Fruit fly (Drosophila melanogaster) whole organism, embryonic: ENCODE results near the gene Acp76A.
A peak's percentile ranks its signal among the peaks of the same experiment; 100 is the strongest.

ENCODE experiments used
- Atf3 ChIP-seq: fragments of 200-800 bp; sonication (Bioruptor generic); optimal IDR thresholded peaks from 3 replicates; lab custom pipeline; 2016; ENCODE audit warnings: missing biosample characterization, missing genetic modification characterization
- C15 ChIP-seq: fragments of 200-800 bp; sonication (Bioruptor generic); IDR thresholded peaks from 3 replicates; pipeline ENCODE4 v1.3.6; 2022; ENCODE audit warnings: missing biosample characterization, missing genetic modification characterization
- CG12071 ChIP-seq: fragments of 200-800 bp; sonication (Bioruptor generic); optimal IDR thresholded peaks from 3 replicates; lab custom pipeline; 2018; ENCODE audit warnings: missing biosample characterization, mild to moderate bottlenecking, missing genetic modification characterization
- CG12744 ChIP-seq: fragments of 200-800 bp; sonication (Bioruptor generic); optimal IDR thresholded peaks from 2 replicates; lab custom pipeline; 2016; ENCODE audit warnings: missing biosample characterization, missing genetic modification characterization
- CG13296 ChIP-seq: fragments of 200-800 bp; sonication (Bioruptor generic); optimal IDR thresholded peaks from 3 replicates; lab custom pipeline; 2018; ENCODE audit warnings: missing biosample characterization, mild to moderate bottlenecking, missing genetic modification characterization
- CG15601 ChIP-seq: fragments of 200-800 bp; sonication (Bioruptor generic); optimal IDR thresholded peaks from 3 replicates; lab custom pipeline; 2019; ENCODE audit warnings: missing biosample characterization, mild to moderate bottlenecking, missing genetic modification characterization, moderate library complexity
- CG17361 ChIP-seq: fragments of 200-800 bp; sonication (Bioruptor generic); IDR thresholded peaks from 3 replicates; pipeline ENCODE4 v1.3.6; 2022; ENCODE audit warnings: missing biosample characterization, missing genetic modification characterization
- CG17802 ChIP-seq: fragments of 200-800 bp; sonication (Bioruptor generic); optimal IDR thresholded peaks from 2 replicates; lab custom pipeline; 2018; ENCODE audit warnings: missing biosample characterization, mild to moderate bottlenecking, missing genetic modification characterization, moderate library complexity
- CG2120 ChIP-seq: fragments of 200-800 bp; sonication (Bioruptor generic); optimal IDR thresholded peaks from 3 replicates; lab custom pipeline; 2016; ENCODE audit warnings: missing biosample characterization, missing genetic modification characterization
- CG30020 ChIP-seq: fragments of 200-800 bp; optimal IDR thresholded peaks from 2 replicates; lab custom pipeline; 2019; ENCODE audit warnings: missing biosample characterization, mild to moderate bottlenecking, missing genetic modification characterization, moderate library complexity
- CG32767 ChIP-seq: fragments of 200-800 bp; sonication (Bioruptor generic); IDR thresholded peaks from 2 replicates; pipeline ENCODE4 v1.3.6; 2022; ENCODE audit warnings: missing biosample characterization, missing genetic modification characterization
- CG33557 ChIP-seq: fragments of 200-800 bp; sonication (Bioruptor generic); optimal IDR thresholded peaks from 2 replicates; lab custom pipeline; 2019; ENCODE audit warnings: missing biosample characterization, mild to moderate bottlenecking, missing genetic modification characterization, moderate library complexity
- CG3995 ChIP-seq: fragments of 200-800 bp; sonication (Bioruptor generic); optimal IDR thresholded peaks from 3 replicates; lab custom pipeline; 2016; ENCODE audit warnings: missing biosample characterization, missing genetic modification characterization
- CG6689 ChIP-seq: fragments of 200-800 bp; sonication (Bioruptor generic); IDR thresholded peaks from 2 replicates; pipeline ENCODE4 v1.3.6; 2022; ENCODE audit warnings: missing biosample characterization, missing genetic modification characterization
- CG6791 ChIP-seq: fragments of 200-800 bp; sonication (Bioruptor generic); IDR thresholded peaks from 3 replicates; pipeline ENCODE4 v1.3.6; 2022; ENCODE audit warnings: missing biosample characterization, missing genetic modification characterization; ENCODE audit not compliant: partially characterized antibody
- CG8290 ChIP-seq, 3 experiments: fragments of 200-800 bp; sonication (Bioruptor generic); optimal IDR thresholded peaks; 2 replicates each; lab custom pipeline; 2016 to 2019; ENCODE audit warnings: missing biosample characterization in 3 of 3, missing genetic modification characterization in 3 of 3, mild to moderate bottlenecking in 2 of 3, moderate library complexity in 1 of 3
- CrebB ChIP-seq: fragments of 200-800 bp; sonication (Bioruptor generic); optimal IDR thresholded peaks from 3 replicates; lab custom pipeline; 2018; ENCODE audit warnings: missing biosample characterization, mild to moderate bottlenecking, missing genetic modification characterization
- ERR ChIP-seq: fragments of 200-800 bp; sonication (Bioruptor generic); optimal IDR thresholded peaks from 2 replicates; lab custom pipeline; 2016; ENCODE audit warnings: missing biosample characterization, missing genetic modification characterization
- Eip74EF ChIP-seq, 2 experiments: fragments of 200-800 bp in 1 of 2; fragments of >200 bp in 1 of 2; sonication (Bioruptor generic) in 1 of 2; optimal IDR thresholded peaks; 2 replicates each; lab custom pipeline; 2017 to 2019; ENCODE audit warnings: missing biosample characterization in 2 of 2, missing genetic modification characterization in 2 of 2, mild to moderate bottlenecking in 1 of 2, moderate library complexity in 1 of 2
- Ets97D ChIP-seq: fragments of 200-800 bp; sonication (Bioruptor generic); optimal IDR thresholded peaks from 3 replicates; lab custom pipeline; 2016; ENCODE audit warnings: missing biosample characterization, missing genetic modification characterization
- Jarid2 ChIP-seq: fragments of 200-800 bp; sonication (Bioruptor generic); optimal IDR thresholded peaks from 3 replicates; lab custom pipeline; 2017; ENCODE audit warnings: mild to moderate bottlenecking, missing biosample characterization, missing genetic modification reagents, missing genetic modification characterization
- MBD-R2 ChIP-seq: fragments of 200-800 bp; sonication (Bioruptor generic); IDR thresholded peaks from 2 replicates; pipeline ENCODE4 v1.3.6; 2022; ENCODE audit warnings: missing biosample characterization, missing genetic modification characterization
- Max ChIP-seq: fragments of 200-800 bp; sonication (Bioruptor generic); optimal IDR thresholded peaks from 2 replicates; lab custom pipeline; 2016; ENCODE audit warnings: missing biosample characterization, mild to moderate bottlenecking, missing genetic modification characterization
- Ptx1 ChIP-seq: fragments of 200-800 bp; sonication (Bioruptor generic); IDR thresholded peaks from 2 replicates; pipeline ENCODE4 v1.3.6; 2022; ENCODE audit warnings: missing biosample characterization, missing genetic modification characterization
- Sin3A ChIP-seq: fragments of >200 bp; optimal IDR thresholded peaks from 2 replicates; lab custom pipeline; 2018
- Sox102F ChIP-seq: fragments of 200-800 bp; sonication (Bioruptor generic); optimal IDR thresholded peaks from 2 replicates; lab custom pipeline; 2018; ENCODE audit warnings: missing biosample characterization, mild to moderate bottlenecking, missing genetic modification characterization, moderate library complexity
- ab ChIP-seq: fragments of 200-800 bp; sonication (Bioruptor generic); optimal IDR thresholded peaks from 2 replicates; lab custom pipeline; 2016; ENCODE audit warnings: missing biosample characterization, missing genetic modification characterization
- abd-A ChIP-seq: fragments of 200-800 bp; sonication (Bioruptor generic); optimal IDR thresholded peaks from 3 replicates; lab custom pipeline; 2019; ENCODE audit warnings: missing biosample characterization, mild to moderate bottlenecking, missing genetic modification characterization, moderate library complexity
- ase ChIP-seq: fragments of 200-800 bp; sonication (Bioruptor generic); IDR thresholded peaks from 3 replicates; pipeline ENCODE4 v1.3.6; 2022; ENCODE audit warnings: missing biosample characterization, missing genetic modification characterization
- caup ChIP-seq: fragments of 200-800 bp; sonication (Bioruptor generic); optimal IDR thresholded peaks from 3 replicates; lab custom pipeline; 2017; ENCODE audit warnings: missing biosample characterization, mild to moderate bottlenecking, missing genetic modification characterization, moderate library complexity; ENCODE audit not compliant: severe bottlenecking
- cg ChIP-seq: fragments of 200-800 bp; sonication (Bioruptor generic); optimal IDR thresholded peaks from 3 replicates; lab custom pipeline; 2019; ENCODE audit warnings: missing biosample characterization, mild to moderate bottlenecking, missing genetic modification characterization, moderate library complexity
- corto ChIP-seq: fragments of 200-800 bp; sonication (Bioruptor generic); optimal IDR thresholded peaks from 2 replicates; lab custom pipeline; 2016; ENCODE audit warnings: missing biosample characterization, mild to moderate bottlenecking, missing genetic modification characterization, moderate library complexity
- dm ChIP-seq: fragments of 200-800 bp; sonication (Bioruptor generic); optimal IDR thresholded peaks from 3 replicates; lab custom pipeline; 2016; ENCODE audit warnings: missing biosample characterization, missing genetic modification characterization
- esg ChIP-seq: fragments of 200-800 bp; sonication (Bioruptor generic); conservative IDR thresholded peaks from 2 replicates; pipeline ENCODE4 v1.3.6; 2022; ENCODE audit warnings: missing biosample characterization, missing genetic modification characterization
- eve ChIP-seq, 2 experiments: fragments of >200 bp; optimal IDR thresholded peaks; 2 replicates each; lab custom pipeline; 2017; ENCODE audit warnings: missing biosample characterization in 2 of 2, missing genetic modification characterization in 2 of 2
- fd3F ChIP-seq: fragments of 200-800 bp; sonication (Bioruptor generic); optimal IDR thresholded peaks from 2 replicates; lab custom pipeline; 2018; ENCODE audit warnings: missing biosample characterization, mild to moderate bottlenecking, missing genetic modification characterization, moderate library complexity
- gcm ChIP-seq: fragments of 200-800 bp; sonication (Bioruptor generic); optimal IDR thresholded peaks from 2 replicates; lab custom pipeline; 2019; ENCODE audit warnings: missing biosample characterization, mild to moderate bottlenecking, missing genetic modification characterization, moderate library complexity
- hkb ChIP-seq, 2 experiments: fragments of 200-800 bp in 1 of 2; fragments of >200 bp in 1 of 2; sonication (Bioruptor generic) in 1 of 2; IDR thresholded peaks in 1 of 2; optimal IDR thresholded peaks in 1 of 2; 2 replicates each; pipeline versions ENCODE4 v1.3.6 to Lab custom; 2017 to 2022; ENCODE audit warnings: missing biosample characterization in 1 of 2, missing genetic modification characterization in 1 of 2
- klu ChIP-seq: fragments of 200-800 bp; sonication (Bioruptor generic); IDR thresholded peaks from 2 replicates; pipeline ENCODE4 v1.3.6; 2022; ENCODE audit warnings: missing biosample characterization, missing genetic modification characterization
- lab ChIP-seq: fragments of 200-800 bp; sonication (Bioruptor generic); optimal IDR thresholded peaks from 3 replicates; lab custom pipeline; 2017; ENCODE audit warnings: missing biosample characterization, missing genetic modification characterization, mild to moderate bottlenecking, moderate library complexity, missing genetic modification reagents
- nau ChIP-seq: fragments of 200-800 bp; sonication (Bioruptor generic); optimal IDR thresholded peaks from 3 replicates; lab custom pipeline; 2017; ENCODE audit warnings: missing biosample characterization, mild to moderate bottlenecking, missing genetic modification characterization, missing genetic modification reagents
- prd ChIP-seq, 3 experiments: fragments of >200 bp in 2 of 3; fragments of 200-800 bp in 1 of 3; sonication (Bioruptor generic) in 1 of 3; optimal IDR thresholded peaks in 2 of 3; IDR thresholded peaks in 1 of 3; 2 replicates in 2 of 3; 3 replicates in 1 of 3; pipeline versions ENCODE4 v1.3.6 to Lab custom; 2017 to 2022; ENCODE audit warnings: missing biosample characterization in 1 of 3, missing genetic modification characterization in 1 of 3
- run ChIP-seq: fragments of 200-800 bp; sonication (Bioruptor generic); optimal IDR thresholded peaks from 3 replicates; lab custom pipeline; 2018; ENCODE audit warnings: missing biosample characterization, mild to moderate bottlenecking, missing genetic modification characterization
- schlank ChIP-seq: fragments of 200-800 bp; sonication (Bioruptor generic); optimal IDR thresholded peaks from 2 replicates; lab custom pipeline; 2018; ENCODE audit warnings: missing biosample characterization, mild to moderate bottlenecking, missing genetic modification characterization
- scrt ChIP-seq: fragments of 200-800 bp; sonication (Bioruptor generic); optimal IDR thresholded peaks from 2 replicates; lab custom pipeline; 2018; ENCODE audit warnings: missing biosample characterization, mild to moderate bottlenecking, missing genetic modification characterization, moderate library complexity
- sens ChIP-seq: fragments of 200-800 bp; sonication (Bioruptor generic); peaks from one replicate; lab custom pipeline; 2016; ENCODE audit warnings: missing biosample characterization, missing genetic modification characterization
- zen ChIP-seq: fragments of 200-800 bp; sonication (Bioruptor generic); optimal IDR thresholded peaks from 3 replicates; lab custom pipeline; 2018; ENCODE audit warnings: missing biosample characterization, mild to moderate bottlenecking, missing genetic modification characterization, moderate library complexity
- zfh2 ChIP-seq: fragments of 200-800 bp; sonication (Bioruptor generic); optimal IDR thresholded peaks from 2 replicates; lab custom pipeline; 2016; ENCODE audit warnings: missing biosample characterization, missing genetic modification characterization

Gene Acp76A

dm6 chr3L:19071173-19071844 is 19.5 kb upstream of the Acp76A start (continued):
- TF ChIP-seq fd3F (no peak), cg (GFP tag; lab: Kevin White, UChicago) (peak; percentile 42), schlank (tag; lab: Kevin White, UChicago) (peak; percentile 49), Max (GFP tag; lab: Kevin White, UChicago) (no peak), dm (GFP tag; lab: Kevin White, UChicago) (no peak), sens (GFP tag; lab: Kevin White, UChicago) (peak; percentile 71), corto (no peak), CG17802 (tag; lab: Kevin White, UChicago) (no peak), CG12744 (GFP tag; lab: Kevin White, UChicago) (no peak), prd (optimal IDR thresholded peaks at IDR 0.05; lab: Kevin White, UChicago) (no peak), prd (GFP tag; IDR thresholded peaks at IDR 0.05; lab: Robert Waterston, UW) (peak; percentile 48; the same call in 1 of the 3 replicates), CG6689 (GFP tag; lab: Robert Waterston, UW) (no peak; the same call in 1 of the 2 replicates), CG15601 (tag; lab: Kevin White, UChicago) (no peak), run (tag; lab: Kevin White, UChicago) (peak; percentile 64), esg (GFP tag; lab: Robert Waterston, UW) (no peak), ERR (GFP tag; lab: Kevin White, UChicago) (no peak), CG3995 (GFP tag; lab: Kevin White, UChicago) (peak; percentile 0), hkb (optimal IDR thresholded peaks at IDR 0.05; lab: Kevin White, UChicago) (no peak), hkb (GFP tag; IDR thresholded peaks at IDR 0.05; lab: Robert Waterston, UW) (0 out of 2 replicates have a peak, but pooled peaks have one; percentile 21), MBD-R2 (GFP tag; lab: Robert Waterston, UW) (no peak), CG13296 (peak; percentile 3), CG8290 (GFP tag; optimal IDR thresholded peaks at IDR 0.05; lab: Kevin White, UChicago) (no peak), CG8290 (tag; optimal IDR thresholded peaks at IDR 0.05; lab: Kevin White, UChicago) (peak in 1 of 2 experiments; percentile 21), CG6791 (GFP tag; lab: Robert Waterston, UW) (no peak), Eip74EF (GFP tag; optimal IDR thresholded peaks at IDR 0.05; lab: Kevin White, UChicago) (peak in 1 of 2 experiments; percentile 45), Sox102F (peak; percentile 56), CG12071 (GFP tag; lab: Kevin White, UChicago) (no peak), Atf3 (GFP tag; lab: Kevin White, UChicago) (no peak), CG30020 (no peak), ab (GFP tag; lab: Kevin White, UChicago) (no peak), Sin3A (no peak), C15 (GFP tag; lab: Robert Waterston, UW) (no peak), klu (GFP tag; lab: Robert Waterston, UW) (peak; percentile 63), CG17361 (GFP tag; lab: Robert Waterston, UW) (0 out of 3 replicates have a peak, but pooled peaks have one; percentile 24), Jarid2 (GFP tag; lab: Kevin White, UChicago) (peak; percentile 30), CG2120 (GFP tag; lab: Kevin White, UChicago) (peak; percentile 51), lab (GFP tag; lab: Kevin White, UChicago) (peak; percentile 79), CG33557 (no peak), scrt (GFP tag; lab: Kevin White, UChicago) (peak; percentile 38), zfh2 (GFP tag; lab: Kevin White, UChicago) (peak; percentile 23), nau (GFP tag; lab: Kevin White, UChicago) (peak; percentile 48), Ptx1 (peak; percentile 41), CG32767 (GFP tag; lab: Robert Waterston, UW) (no peak), CrebB (tag; lab: Kevin White, UChicago) (no peak), eve (GFP tag; optimal IDR thresholded peaks at IDR 0.05; lab: Kevin White, UChicago) (peak in 1 of 2 experiments; percentile 53), abd-A (peak; percentile 84), zen (tag; lab: Kevin White, UChicago) (no peak), gcm (GFP tag; lab: Kevin White, UChicago) (no peak), caup (peak; percentile 45), ase (GFP tag; lab: Robert Waterston, UW) (no peak), Ets97D (GFP tag; lab: Kevin White, UChicago) (no peak)
